Fruit fly (Drosophila melanogaster) whole organism, embryonic: ENCODE results near the gene CG2278.

Experiments used
- ATbp ChIP-seq: fragments of 200-800 bp; sonication (Bioruptor generic); optimal IDR thresholded peaks from 2 replicates; lab custom pipeline; 2017; ENCODE audit warnings: missing biosample characterization, mild to moderate bottlenecking, missing genetic modification characterization, missing genetic modification reagents
- Blimp-1 ChIP-seq: fragments of 200-800 bp; sonication (Bioruptor generic); optimal IDR thresholded peaks from 3 replicates; lab custom pipeline; 2018; ENCODE audit warnings: missing biosample characterization, missing genetic modification characterization, mild to moderate bottlenecking, moderate library complexity, missing genetic modification reagents
- CG10543 ChIP-seq: fragments of 200-800 bp; sonication (Bioruptor generic); optimal IDR thresholded peaks from 3 replicates; lab custom pipeline; 2017; ENCODE audit warnings: missing biosample characterization, mild to moderate bottlenecking, missing genetic modification characterization, moderate library complexity
- CG12299 ChIP-seq: fragments of 200-800 bp; sonication (Bioruptor generic); optimal IDR thresholded peaks from 2 replicates; lab custom pipeline; 2018; ENCODE audit warnings: missing biosample characterization, mild to moderate bottlenecking, missing genetic modification characterization
- CG12769 ChIP-seq: fragments of 200-800 bp; sonication (Bioruptor generic); optimal IDR thresholded peaks from 2 replicates; lab custom pipeline; 2019; ENCODE audit warnings: missing biosample characterization, mild to moderate bottlenecking, missing genetic modification characterization, moderate library complexity
- CG13296 ChIP-seq: fragments of 200-800 bp; sonication (Bioruptor generic); optimal IDR thresholded peaks from 3 replicates; lab custom pipeline; 2018; ENCODE audit warnings: missing biosample characterization, mild to moderate bottlenecking, missing genetic modification characterization
- CG14441 ChIP-seq: fragments of 200-800 bp; sonication (Bioruptor generic); IDR thresholded peaks from 2 replicates; pipeline ENCODE4 v1.3.6; 2022; ENCODE audit warnings: missing biosample characterization, missing genetic modification characterization
- CG15514 ChIP-seq: fragments of 200-800 bp; sonication (Bioruptor generic); optimal IDR thresholded peaks from 3 replicates; lab custom pipeline; 2017; ENCODE audit warnings: missing biosample characterization, missing genetic modification characterization, mild to moderate bottlenecking, moderate library complexity, missing genetic modification reagents
- CG17912 ChIP-seq: fragments of 200-800 bp; sonication (Bioruptor generic); optimal IDR thresholded peaks from 2 replicates; lab custom pipeline; 2018; ENCODE audit warnings: missing biosample characterization, mild to moderate bottlenecking, missing genetic modification characterization
- CG1832 ChIP-seq: fragments of 200-800 bp; sonication (Bioruptor generic); optimal IDR thresholded peaks from 2 replicates; lab custom pipeline; 2017; ENCODE audit warnings: missing biosample characterization, mild to moderate bottlenecking, missing genetic modification characterization, inconsistent platforms
- CG18599 ChIP-seq: fragments of 200-800 bp; sonication (Bioruptor generic); optimal IDR thresholded peaks from 3 replicates; lab custom pipeline; 2017; ENCODE audit warnings: missing biosample characterization, missing genetic modification characterization, mild to moderate bottlenecking, moderate library complexity, missing genetic modification reagents
- CG34376 ChIP-seq: fragments of 200-800 bp; sonication (Bioruptor generic); optimal IDR thresholded peaks from 2 replicates; lab custom pipeline; 2018; ENCODE audit warnings: missing biosample characterization, mild to moderate bottlenecking, missing genetic modification characterization
- CG34422 ChIP-seq: fragments of 200-800 bp; sonication (Bioruptor generic); IDR thresholded peaks from 3 replicates; pipeline ENCODE4 v1.3.6; 2022; ENCODE audit warnings: missing biosample characterization, missing genetic modification characterization
- CG42726 ChIP-seq: fragments of 200-800 bp; sonication (Bioruptor generic); IDR thresholded peaks from 2 replicates; pipeline ENCODE4 v1.3.6; 2022; ENCODE audit warnings: missing biosample characterization, missing genetic modification characterization; ENCODE audit not compliant: partially characterized antibody
- CG5180 ChIP-seq: fragments of 200-800 bp; sonication (Bioruptor generic); optimal IDR thresholded peaks from 3 replicates; lab custom pipeline; 2017; ENCODE audit warnings: missing biosample characterization, missing genetic modification characterization, mild to moderate bottlenecking, moderate library complexity, missing genetic modification reagents
- CG6813 ChIP-seq: fragments of 200-800 bp; sonication (Bioruptor generic); optimal IDR thresholded peaks from 2 replicates; lab custom pipeline; 2017; ENCODE audit warnings: missing biosample characterization, missing genetic modification characterization, mild to moderate bottlenecking, moderate library complexity, missing genetic modification reagents
- CG7372 ChIP-seq: fragments of 200-800 bp; sonication (Bioruptor generic); IDR thresholded peaks from 2 replicates; pipeline ENCODE4 v1.3.6; 2022; ENCODE audit warnings: missing biosample characterization, missing genetic modification characterization
- CG7987 ChIP-seq: fragments of 200-800 bp; sonication (Bioruptor generic); optimal IDR thresholded peaks from 2 replicates; lab custom pipeline; 2018; ENCODE audit warnings: missing biosample characterization, mild to moderate bottlenecking, missing genetic modification characterization, moderate library complexity
- CG8388 ChIP-seq: fragments of 200-800 bp; sonication (Bioruptor generic); optimal IDR thresholded peaks from 2 replicates; lab custom pipeline; 2019; ENCODE audit warnings: missing biosample characterization, mild to moderate bottlenecking, missing genetic modification characterization, moderate library complexity
- Fer1 ChIP-seq: fragments of 200-800 bp; sonication (Bioruptor generic); optimal IDR thresholded peaks from 2 replicates; lab custom pipeline; 2017; ENCODE audit warnings: missing biosample characterization, mild to moderate bottlenecking, missing genetic modification characterization
- HHEX ChIP-seq: fragments of 200-800 bp; sonication (Bioruptor generic); optimal IDR thresholded peaks from 3 replicates; lab custom pipeline; 2017; ENCODE audit warnings: missing biosample characterization, mild to moderate bottlenecking, missing genetic modification characterization, missing genetic modification reagents
- Hmr ChIP-seq: fragments of 200-800 bp; sonication (Bioruptor generic); optimal IDR thresholded peaks from 3 replicates; lab custom pipeline; 2017; ENCODE audit warnings: mild to moderate bottlenecking, missing biosample characterization, missing genetic modification reagents, missing genetic modification characterization
- Lpt ChIP-seq: fragments of >200 bp; optimal IDR thresholded peaks from 2 replicates; lab custom pipeline; 2018; ENCODE audit warnings: missing biosample characterization, missing genetic modification characterization
- NC2α ChIP-seq: fragments of 200-800 bp; sonication (Bioruptor generic); optimal IDR thresholded peaks from 2 replicates; lab custom pipeline; 2016; ENCODE audit warnings: missing biosample characterization, missing genetic modification characterization
- NFAT ChIP-seq: fragments of 200-800 bp; sonication (Bioruptor generic); IDR thresholded peaks from 2 replicates; pipeline ENCODE4 v1.3.6; 2022; ENCODE audit warnings: missing biosample characterization, missing genetic modification characterization
- Nf-YB ChIP-seq: fragments of 200-800 bp; sonication (Bioruptor generic); optimal IDR thresholded peaks from 3 replicates; lab custom pipeline; 2019; ENCODE audit warnings: missing biosample characterization, mild to moderate bottlenecking, missing genetic modification characterization, moderate library complexity
- PHDP ChIP-seq: fragments of 200-800 bp; sonication (Bioruptor generic); optimal IDR thresholded peaks from 3 replicates; lab custom pipeline; 2018; ENCODE audit warnings: missing biosample characterization, mild to moderate bottlenecking, missing genetic modification characterization, moderate library complexity
- Pdp1 ChIP-seq, 2 experiments: fragments of 200-800 bp; sonication (Bioruptor generic); optimal IDR thresholded peaks; 3 replicates each; lab custom pipeline; 2016; ENCODE audit warnings: missing biosample characterization in 2 of 2, missing genetic modification characterization in 2 of 2, mild to moderate bottlenecking in 1 of 2, moderate library complexity in 1 of 2
- Rfx ChIP-seq: fragments of 200-800 bp; sonication (Bioruptor generic); IDR thresholded peaks from 2 replicates; pipeline ENCODE4 v1.3.6; 2022; ENCODE audit warnings: missing biosample characterization, missing genetic modification characterization
- Vsx1 ChIP-seq: fragments of 200-800 bp; sonication (Bioruptor generic); optimal IDR thresholded peaks from 2 replicates; lab custom pipeline; 2017; ENCODE audit warnings: missing biosample characterization, mild to moderate bottlenecking, missing genetic modification characterization, missing genetic modification reagents
- Xrp1 ChIP-seq: fragments of 200-800 bp; sonication (Bioruptor generic); IDR thresholded peaks from 2 replicates; pipeline ENCODE4 v1.3.6; 2022; ENCODE audit warnings: missing biosample characterization, missing genetic modification characterization
- YL-1 ChIP-seq: fragments of 200-800 bp; sonication (Bioruptor generic); optimal IDR thresholded peaks from 3 replicates; lab custom pipeline; 2017; ENCODE audit warnings: missing biosample characterization, mild to moderate bottlenecking, missing genetic modification characterization
- chm ChIP-seq: fragments of 200-800 bp; sonication (Bioruptor generic); IDR thresholded peaks from 2 replicates; pipeline ENCODE4 v1.3.6; 2022; ENCODE audit warnings: missing biosample characterization, missing genetic modification characterization
- ci ChIP-seq: fragments of 200-800 bp; sonication (Bioruptor generic); IDR thresholded peaks from 3 replicates; pipeline ENCODE4 v1.3.6; 2022; ENCODE audit warnings: missing biosample characterization, missing genetic modification characterization
- dysf ChIP-seq: fragments of 200-800 bp; sonication (Bioruptor generic); IDR thresholded peaks from 3 replicates; pipeline ENCODE4 v1.3.6; 2022; ENCODE audit warnings: missing biosample characterization, missing genetic modification characterization
- grn ChIP-seq: fragments of 200-800 bp; sonication (Bioruptor generic); optimal IDR thresholded peaks from 3 replicates; lab custom pipeline; 2017; ENCODE audit warnings: missing biosample characterization, missing genetic modification characterization
- ham ChIP-seq: fragments of 200-800 bp; sonication (Bioruptor generic); IDR thresholded peaks from 2 replicates; pipeline ENCODE4 v1.3.6; 2022; ENCODE audit warnings: missing biosample characterization, missing genetic modification characterization
- kni ChIP-seq: fragments of 200-800 bp; sonication (Bioruptor generic); optimal IDR thresholded peaks from 3 replicates; lab custom pipeline; 2017; ENCODE audit warnings: mild to moderate bottlenecking, missing biosample characterization, missing genetic modification reagents, missing genetic modification characterization
- lab ChIP-seq: fragments of 200-800 bp; sonication (Bioruptor generic); optimal IDR thresholded peaks from 3 replicates; lab custom pipeline; 2017; ENCODE audit warnings: missing biosample characterization, missing genetic modification characterization, mild to moderate bottlenecking, moderate library complexity, missing genetic modification reagents
- mld ChIP-seq: fragments of 200-800 bp; sonication (Bioruptor generic); IDR thresholded peaks from 3 replicates; pipeline ENCODE4 v1.3.6; 2022; ENCODE audit warnings: missing biosample characterization, missing genetic modification characterization; ENCODE audit not compliant: partially characterized antibody
- oc ChIP-seq: fragments of 200-800 bp; sonication (Bioruptor generic); optimal IDR thresholded peaks from 2 replicates; lab custom pipeline; 2018; ENCODE audit warnings: missing biosample characterization, mild to moderate bottlenecking, missing genetic modification characterization, moderate library complexity
- peb ChIP-seq: fragments of 200-800 bp; sonication (Bioruptor generic); IDR thresholded peaks from 2 replicates; pipeline ENCODE4 v1.3.6; 2022; ENCODE audit warnings: missing biosample characterization, missing genetic modification characterization
- schlank ChIP-seq: fragments of 200-800 bp; sonication (Bioruptor generic); optimal IDR thresholded peaks from 2 replicates; lab custom pipeline; 2018; ENCODE audit warnings: missing biosample characterization, mild to moderate bottlenecking, missing genetic modification characterization
- sd ChIP-seq: fragments of 200-800 bp; sonication (Bioruptor generic); optimal IDR thresholded peaks from 3 replicates; lab custom pipeline; 2018; ENCODE audit warnings: missing biosample characterization, mild to moderate bottlenecking, missing genetic modification characterization, moderate library complexity
- sisA ChIP-seq: fragments of 200-800 bp; sonication (Bioruptor generic); IDR thresholded peaks from 2 replicates; pipeline ENCODE4 v1.3.6; 2022; ENCODE audit warnings: missing biosample characterization, missing genetic modification characterization
- sob ChIP-seq: fragments of 200-800 bp; sonication (Bioruptor generic); IDR thresholded peaks from 2 replicates; pipeline ENCODE4 v1.3.6; 2022; ENCODE audit warnings: missing biosample characterization, missing genetic modification characterization
- sqz ChIP-seq: fragments of 200-800 bp; sonication (Bioruptor generic); optimal IDR thresholded peaks from 3 replicates; lab custom pipeline; 2018; ENCODE audit warnings: missing biosample characterization, mild to moderate bottlenecking, missing genetic modification characterization
- sug ChIP-seq: fragments of 200-800 bp; optimal IDR thresholded peaks from 2 replicates; lab custom pipeline; 2019; ENCODE audit warnings: missing biosample characterization, mild to moderate bottlenecking, missing genetic modification characterization, moderate library complexity

Gene CG2278

DNA sequence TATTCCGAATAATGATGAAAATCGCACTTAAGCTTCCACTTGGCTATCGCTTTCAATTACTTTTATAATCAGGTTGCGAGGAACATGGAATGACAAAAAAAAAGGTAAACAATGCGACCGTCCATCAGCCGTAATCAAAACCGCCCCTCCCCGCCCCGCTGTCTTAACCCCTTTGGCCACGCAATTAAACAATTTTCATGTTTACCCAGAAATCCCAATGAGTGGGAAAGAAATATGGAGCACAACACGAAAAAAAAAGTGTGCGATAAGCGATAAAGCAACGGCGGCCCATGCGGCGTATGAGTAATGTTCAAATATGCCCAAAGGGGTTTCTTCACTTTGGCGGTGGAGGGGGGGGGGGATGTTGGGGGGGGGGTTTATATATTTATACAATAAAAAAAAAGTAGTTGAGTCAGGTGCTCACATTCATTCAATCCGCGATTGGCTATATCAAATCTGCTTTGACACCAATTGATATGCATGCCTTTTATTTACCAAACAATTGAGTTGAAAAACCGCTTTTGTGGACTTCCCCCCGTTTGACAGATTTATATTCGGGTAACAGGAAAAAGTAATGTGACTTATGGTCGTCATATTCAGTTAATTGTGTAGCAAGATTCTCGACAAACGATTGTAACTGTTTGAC is 29.0 kb upstream of the CG2278 start:
- TF ChIP-seq CG42726 (GFP tag; lab: Robert Waterston, UW) (no peak), CG8388 (no peak), CG15514 (GFP tag; lab: Kevin White, UChicago) (peak; percentile 22), dysf (GFP tag; lab: Robert Waterston, UW) (peak; percentile 28; the same call in 1 of the 3 replicates), Nf-YB (GFP tag; lab: Kevin White, UChicago) (peak; percentile 28), lab (GFP tag; lab: Kevin White, UChicago) (peak; percentile 82), CG12769 (tag; lab: Kevin White, UChicago) (peak; percentile 69), sug (tag; lab: Kevin White, UChicago) (peak; percentile 88), ham (GFP tag; lab: Robert Waterston, UW) (no peak), sob (0 out of 2 replicates have a peak, but pooled peaks have one; percentile 8), sd (tag; lab: Kevin White, UChicago) (peak; percentile 90), CG5180 (GFP tag; lab: Kevin White, UChicago) (peak; percentile 44), YL-1 (GFP tag; lab: Kevin White, UChicago) (no peak), CG7372 (GFP tag; lab: Robert Waterston, UW) (peak; percentile 61; the same call in 1 of the 2 replicates), CG18599 (peak; percentile 64), Hmr (GFP tag; lab: Kevin White, UChicago) (peak; percentile 47), kni (peak; percentile 33), peb (GFP tag; lab: Robert Waterston, UW) (no peak), CG17912 (peak; percentile 15), NC2α (GFP tag; lab: Kevin White, UChicago) (no peak), Fer1 (GFP tag; lab: Kevin White, UChicago) (peak; percentile 7), Pdp1 (GFP tag; optimal IDR thresholded peaks at IDR 0.05; lab: Kevin White, UChicago) (peak in 1 of 2 experiments; percentile 42), CG14441 (GFP tag; lab: Robert Waterston, UW) (0 out of 2 replicates have a peak, but pooled peaks have one; percentile 8), ci (GFP tag; lab: Robert Waterston, UW) (peak; percentile 46; the same call in 1 of the 3 replicates), grn (GFP tag; lab: Kevin White, UChicago) (peak; percentile 65), CG13296 (peak; percentile 34), CG7987 (GFP tag; lab: Kevin White, UChicago) (peak; percentile 58), CG1832 (GFP tag; lab: Kevin White, UChicago) (no peak), schlank (tag; lab: Kevin White, UChicago) (peak; percentile 6), oc (tag; lab: Kevin White, UChicago) (peak; percentile 14), Blimp-1 (peak; percentile 14), Xrp1 (GFP tag; lab: Robert Waterston, UW) (peak; percentile 19; the same call in 1 of the 2 replicates), Rfx (peak; percentile 29; the same call in 1 of the 2 replicates), PHDP (tag; lab: Kevin White, UChicago) (peak; percentile 4), ATbp (GFP tag; lab: Kevin White, UChicago) (peak; percentile 11), HHEX (GFP tag; lab: Kevin White, UChicago) (peak; percentile 12), CG6813 (GFP tag; lab: Kevin White, UChicago) (peak; percentile 11), sqz (GFP tag; lab: Kevin White, UChicago) (peak; percentile 95), chm (GFP tag; lab: Robert Waterston, UW) (no peak), Vsx1 (peak; percentile 63), CG34422 (GFP tag; lab: Robert Waterston, UW) (peak; percentile 11; the same call in 1 of the 3 replicates), NFAT (GFP tag; lab: Robert Waterston, UW) (no peak), CG10543 (peak; percentile 74), Lpt (no peak), mld (GFP tag; lab: Robert Waterston, UW) (no peak), CG12299 (tag; lab: Kevin White, UChicago) (peak; percentile 5), CG34376 (GFP tag; lab: Kevin White, UChicago) (peak; percentile 65), sisA (GFP tag; lab: Robert Waterston, UW) (no peak)
